Fruit fly (Drosophila melanogaster) whole organism, pupa: ENCODE results near the gene Edem1.

Source experiments
- CG10348 ChIP-seq: fragments of 200-800 bp; sonication (Bioruptor generic); IDR thresholded peaks from 2 replicates; pipeline ENCODE4 v1.3.6; 2022; ENCODE audit warnings: missing biosample characterization, missing genetic modification characterization
- CG14655 ChIP-seq: fragments of 200-800 bp; sonication (Bioruptor generic); optimal IDR thresholded peaks from 3 replicates; lab custom pipeline; 2017; ENCODE audit warnings: mild to moderate bottlenecking, missing biosample characterization, missing genetic modification reagents, missing genetic modification characterization
- CG15710 ChIP-seq: fragments of 200-800 bp; sonication (Bioruptor generic); optimal IDR thresholded peaks from 2 replicates; lab custom pipeline; 2018; ENCODE audit warnings: missing biosample characterization, mild to moderate bottlenecking, missing genetic modification characterization, moderate library complexity
- CG17806 ChIP-seq: fragments of 200-800 bp; sonication (Bioruptor generic); optimal IDR thresholded peaks from 2 replicates; lab custom pipeline; 2018; ENCODE audit warnings: missing biosample characterization, mild to moderate bottlenecking, missing genetic modification characterization, moderate library complexity
- CG32121 ChIP-seq: fragments of 200-800 bp; sonication (Bioruptor generic); IDR thresholded peaks from 2 replicates; pipeline ENCODE4 v1.3.6; 2022; ENCODE audit warnings: missing biosample characterization, missing genetic modification characterization
- CG34367 ChIP-seq: fragments of 200-800 bp; sonication (Bioruptor generic); optimal IDR thresholded peaks from 2 replicates; lab custom pipeline; 2018; ENCODE audit warnings: missing biosample characterization, mild to moderate bottlenecking, missing genetic modification characterization
- CG4496 ChIP-seq: fragments of 200-800 bp; sonication (Bioruptor generic); IDR thresholded peaks from 3 replicates; pipeline ENCODE4 v1.3.6; 2022; ENCODE audit warnings: missing biosample characterization, missing genetic modification characterization
- CG8159 ChIP-seq: fragments of 200-800 bp; sonication (Bioruptor generic); optimal IDR thresholded peaks from 3 replicates; lab custom pipeline; 2018; ENCODE audit warnings: missing biosample characterization, mild to moderate bottlenecking, missing genetic modification characterization, moderate library complexity
- CG8301 ChIP-seq: fragments of 200-800 bp; sonication (Bioruptor generic); optimal IDR thresholded peaks from 2 replicates; lab custom pipeline; 2018; ENCODE audit warnings: missing biosample characterization, mild to moderate bottlenecking, missing genetic modification characterization
- CG9948 ChIP-seq: fragments of 200-800 bp; sonication (Bioruptor generic); optimal IDR thresholded peaks from 2 replicates; lab custom pipeline; 2018; ENCODE audit warnings: missing biosample characterization, mild to moderate bottlenecking, missing genetic modification characterization, moderate library complexity
- D1 ChIP-seq: fragments of 200-800 bp; sonication (Bioruptor generic); optimal IDR thresholded peaks from 2 replicates; lab custom pipeline; 2018; ENCODE audit warnings: missing biosample characterization, mild to moderate bottlenecking, missing genetic modification characterization, moderate library complexity
- EcR ChIP-seq: fragments of 200-800 bp; sonication (Bioruptor generic); optimal IDR thresholded peaks from 3 replicates; lab custom pipeline; 2019; ENCODE audit warnings: missing biosample characterization, missing genetic modification characterization, mild to moderate bottlenecking, moderate library complexity, missing genetic modification reagents
- Pif1A ChIP-seq: fragments of 200-800 bp; sonication (Bioruptor generic); optimal IDR thresholded peaks from 3 replicates; lab custom pipeline; 2016; ENCODE audit warnings: missing biosample characterization, missing genetic modification characterization
- gl ChIP-seq: fragments of 200-800 bp; sonication (Bioruptor generic); optimal IDR thresholded peaks from 2 replicates; lab custom pipeline; 2018; ENCODE audit warnings: missing biosample characterization, mild to moderate bottlenecking, missing genetic modification characterization

dm6 chrX:1856605-1857004 lies 52.0 kb downstream of the Edem1 start:
- no peak for TF ChIP-seq CG32121
- TF ChIP-seq gl (tag; lab: Kevin White, UChicago) = no peak
- no peak for TF ChIP-seq CG14655 (GFP tag; lab: Kevin White, UChicago)
- no peak for TF ChIP-seq D1 (tag; lab: Kevin White, UChicago)
- TF ChIP-seq CG9948 (tag; lab: Kevin White, UChicago) = no peak
- no peak for TF ChIP-seq Pif1A
- no peak for TF ChIP-seq CG4496 (GFP tag; lab: Robert Waterston, UW)
- no peak for TF ChIP-seq CG17806 (tag; lab: Kevin White, UChicago)
- peak; percentile 14 for TF ChIP-seq EcR (GFP tag; lab: Kevin White, UChicago)
- no peak for TF ChIP-seq CG34367 (tag; lab: Kevin White, UChicago)
- TF ChIP-seq CG8301 (tag; lab: Kevin White, UChicago) = peak; percentile 27
- no peak for TF ChIP-seq CG8159 (tag; lab: Kevin White, UChicago)
- TF ChIP-seq CG15710 (tag; lab: Kevin White, UChicago) = no peak
- TF ChIP-seq CG10348 (GFP tag; lab: Robert Waterston, UW) = no peak
